Fruit fly (Drosophila melanogaster): ENCODE results near the gene mRpS35.

- TF ChIP-seq EcR (GFP tag; optimal IDR thresholded peaks at IDR 0.05): no peak
- no peak for TF ChIP-seq CG15710 (tag; optimal IDR thresholded peaks at IDR 0.05)
- TF ChIP-seq fd96Ca (GFP tag; IDR thresholded peaks at IDR 0.05): no peak
- TF ChIP-seq CG17806 (tag; optimal IDR thresholded peaks at IDR 0.05): no peak
- TF ChIP-seq CG34367 (tag; optimal IDR thresholded peaks at IDR 0.05): no peak
- no peak for TF ChIP-seq CG4496 (GFP tag; IDR thresholded peaks at IDR 0.05)
- TF ChIP-seq Pif1B (GFP tag; optimal IDR thresholded peaks at IDR 0.05): no peak
- TF ChIP-seq CG8159 (tag; optimal IDR thresholded peaks at IDR 0.05): no peak
- no peak for TF ChIP-seq CG13204 (GFP tag; optimal IDR thresholded peaks at IDR 0.05)
- no peak for TF ChIP-seq Snoo (tag; optimal IDR thresholded peaks at IDR 0.05)
- TF ChIP-seq CG14655 (GFP tag; optimal IDR thresholded peaks at IDR 0.05): no peak
- TF ChIP-seq Ets98B (GFP tag; IDR thresholded peaks at IDR 0.05): no peak
- TF ChIP-seq CG9948 (tag; optimal IDR thresholded peaks at IDR 0.05): no peak
Observed at dm6 chr3L:2809767-2810166, 29.1 kb downstream of the mRpS35 start.

Data from whole organism, pupa.